Worm (Caenorhabditis elegans) whole organism, young adult: ENCODE measurements around the gene myo-3.

Experiments used
- C06A6.2 ChIP-seq: fragments of 200-800 bp; sonication (Bioruptor generic); conservative IDR thresholded peaks from 2 replicates; pipeline ENCODE4 v1.3.6; 2022; ENCODE audit warnings: missing genetic modification characterization, missing compliant biosample characterization
- T26A5.8 ChIP-seq: sonication (generic microtip); optimal IDR thresholded peaks from 2 replicates; lab custom pipeline; 2016; ENCODE audit warnings: missing genetic modification characterization, missing compliant biosample characterization
- egrh-3 ChIP-seq: fragments of 200-800 bp; sonication (Bioruptor generic); IDR thresholded peaks from 2 replicates; pipeline ENCODE4 v1.3.6; 2022; ENCODE audit warnings: missing genetic modification reagents, missing genetic modification characterization, missing compliant biosample characterization
- madf-10 ChIP-seq: sonication (generic microtip); optimal IDR thresholded peaks from 2 replicates; lab custom pipeline; 2016; ENCODE audit warnings: mild to moderate bottlenecking, missing genetic modification characterization, missing compliant biosample characterization
- madf-8 ChIP-seq: fragments of 200-800 bp; sonication (Bioruptor generic); conservative IDR thresholded peaks from 2 replicates; pipeline ENCODE4 v1.3.6; 2022; ENCODE audit warnings: missing genetic modification reagents, missing genetic modification characterization, missing compliant biosample characterization
- unc-62 ChIP-seq: fragments of 150-350 bp; optimal IDR thresholded peaks from 2 replicates; lab custom pipeline; 2014; ENCODE audit warnings: missing biosample characterization, missing genetic modification reagents, missing genetic modification characterization

DNA sequence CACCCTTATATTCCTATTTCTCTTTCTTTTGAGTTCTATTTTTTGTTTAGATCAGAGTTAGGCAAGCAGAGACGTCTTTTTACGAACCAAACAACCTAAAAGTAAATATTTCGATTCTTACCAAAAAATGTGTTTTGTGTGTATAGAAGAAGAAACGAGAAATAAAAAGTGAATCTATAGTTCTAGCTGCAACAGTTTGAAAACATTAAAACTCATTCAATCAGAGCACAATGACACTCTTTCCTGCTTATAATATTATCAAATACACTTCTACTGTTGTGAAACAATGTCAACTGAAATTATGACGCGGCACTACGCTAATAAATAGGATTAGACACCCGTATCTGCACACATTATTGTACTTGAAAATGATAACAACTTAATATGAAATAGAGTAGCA lies 38.3 kb downstream of the myo-3 start, which contains the start of gene ZK836.3:
- TF ChIP-seq madf-8 (GFP tag; lab: Robert Waterston, UW) = no peak
- TF ChIP-seq C06A6.2 = no peak
- TF ChIP-seq T26A5.8 (tag; lab: Kevin White, UChicago) = no peak
- TF ChIP-seq unc-62 = no peak
- no peak for TF ChIP-seq madf-10 (tag; lab: Kevin White, UChicago)
- no peak for TF ChIP-seq egrh-3 (GFP tag; lab: Robert Waterston, UW)
